Fruit fly (Drosophila melanogaster) whole organism, embryonic: ENCODE data around the gene AstCC.

Experiments used
- Atf6 ChIP-seq: fragments of 200-800 bp; sonication (Bioruptor generic); IDR thresholded peaks from 2 replicates; pipeline ENCODE4 v1.3.6; 2022; ENCODE audit warnings: missing biosample characterization, missing genetic modification characterization
- BtbVII ChIP-seq: fragments of 200-800 bp; sonication (Bioruptor generic); optimal IDR thresholded peaks from 3 replicates; lab custom pipeline; 2017; ENCODE audit warnings: missing biosample characterization, mild to moderate bottlenecking, missing genetic modification characterization
- CG10431 ChIP-seq: fragments of 200-800 bp; sonication (Bioruptor generic); optimal IDR thresholded peaks from 3 replicates; lab custom pipeline; 2018; ENCODE audit warnings: missing biosample characterization, mild to moderate bottlenecking, missing genetic modification characterization
- CG11456 ChIP-seq: fragments of 200-800 bp; sonication (Bioruptor generic); IDR thresholded peaks from 3 replicates; pipeline ENCODE4 v1.3.6; 2022; ENCODE audit warnings: missing biosample characterization, missing genetic modification characterization
- CG12659 ChIP-seq: fragments of 200-800 bp; sonication (Bioruptor generic); optimal IDR thresholded peaks from 3 replicates; lab custom pipeline; 2017; ENCODE audit warnings: mild to moderate bottlenecking, missing biosample characterization, missing genetic modification reagents, missing genetic modification characterization
- CG14050 ChIP-seq: fragments of 200-800 bp; sonication (Bioruptor generic); IDR thresholded peaks from 3 replicates; pipeline ENCODE4 v1.3.6; 2022; ENCODE audit warnings: missing biosample characterization, missing genetic modification characterization
- CG14441 ChIP-seq: fragments of 200-800 bp; sonication (Bioruptor generic); IDR thresholded peaks from 2 replicates; pipeline ENCODE4 v1.3.6; 2022; ENCODE audit warnings: missing biosample characterization, missing genetic modification characterization
- CG14667 ChIP-seq: fragments of 200-800 bp; sonication (Bioruptor generic); IDR thresholded peaks from 2 replicates; pipeline ENCODE4 v1.3.6; 2022; ENCODE audit warnings: missing biosample characterization, missing genetic modification characterization
- CG16779 ChIP-seq: fragments of 200-800 bp; sonication (Bioruptor generic); IDR thresholded peaks from 2 replicates; pipeline ENCODE4 v1.3.6; 2022; ENCODE audit warnings: missing biosample characterization, missing genetic modification characterization
- CG17328 ChIP-seq: fragments of 200-800 bp; sonication (Bioruptor generic); IDR thresholded peaks from 2 replicates; pipeline ENCODE4 v1.3.6; 2022; ENCODE audit warnings: missing biosample characterization, missing genetic modification characterization
- CG17359 ChIP-seq: fragments of 200-800 bp; sonication (Bioruptor generic); optimal IDR thresholded peaks from 3 replicates; lab custom pipeline; 2018; ENCODE audit warnings: missing biosample characterization, mild to moderate bottlenecking, missing genetic modification characterization, moderate library complexity
- CG2712 ChIP-seq: fragments of 200-800 bp; optimal IDR thresholded peaks from 3 replicates; lab custom pipeline; 2019; ENCODE audit warnings: missing biosample characterization, mild to moderate bottlenecking, missing genetic modification characterization, moderate library complexity
- CG31224 ChIP-seq: fragments of 200-800 bp; sonication (Bioruptor generic); IDR thresholded peaks from 2 replicates; pipeline ENCODE4 v1.3.6; 2022; ENCODE audit warnings: missing biosample characterization, missing genetic modification characterization
- CG43689 ChIP-seq: fragments of 200-800 bp; sonication (Bioruptor generic); IDR thresholded peaks from 2 replicates; pipeline ENCODE4 v1.3.6; 2022; ENCODE audit warnings: missing biosample characterization, missing genetic modification characterization
- CG6254 ChIP-seq: fragments of 200-800 bp; sonication (Bioruptor generic); optimal IDR thresholded peaks from 3 replicates; lab custom pipeline; 2017; ENCODE audit warnings: mild to moderate bottlenecking, missing biosample characterization, missing genetic modification reagents, missing genetic modification characterization
- CG6683 ChIP-seq: fragments of 200-800 bp; sonication (Bioruptor generic); optimal IDR thresholded peaks from 2 replicates; lab custom pipeline; 2017; ENCODE audit warnings: missing biosample characterization, mild to moderate bottlenecking, missing genetic modification characterization, missing genetic modification reagents
- CG6854 ChIP-seq: fragments of 200-800 bp; sonication (Bioruptor generic); optimal IDR thresholded peaks from 3 replicates; lab custom pipeline; 2017; ENCODE audit warnings: missing biosample characterization, mild to moderate bottlenecking, missing genetic modification characterization
- CG7839 ChIP-seq: fragments of 200-800 bp; sonication (Bioruptor generic); optimal IDR thresholded peaks from 3 replicates; lab custom pipeline; 2018; ENCODE audit warnings: missing biosample characterization, mild to moderate bottlenecking, missing genetic modification characterization, moderate library complexity
- CHES-1-like ChIP-seq: fragments of 200-800 bp; sonication (Bioruptor generic); optimal IDR thresholded peaks from 2 replicates; lab custom pipeline; 2016; ENCODE audit warnings: missing biosample characterization, missing genetic modification characterization
- Doc2 ChIP-seq: fragments of 200-800 bp; sonication (Bioruptor generic); IDR thresholded peaks from 2 replicates; pipeline ENCODE4 v1.3.6; 2022; ENCODE audit warnings: missing biosample characterization, missing genetic modification characterization
- E2f2 ChIP-seq: fragments of 200-800 bp; sonication (Bioruptor generic); IDR thresholded peaks from 2 replicates; pipeline ENCODE4 v1.3.6; 2022; ENCODE audit warnings: missing biosample characterization, missing genetic modification characterization
- HLH3B ChIP-seq: fragments of 200-800 bp; sonication (Bioruptor generic); IDR thresholded peaks from 2 replicates; pipeline ENCODE4 v1.3.6; 2022; ENCODE audit warnings: missing biosample characterization, missing genetic modification characterization
- Hand ChIP-seq: fragments of 200-800 bp; sonication (Bioruptor generic); optimal IDR thresholded peaks from 2 replicates; lab custom pipeline; 2017; ENCODE audit warnings: mild to moderate bottlenecking, missing biosample characterization, missing genetic modification reagents, missing genetic modification characterization
- Hmx ChIP-seq: fragments of 200-800 bp; sonication (Bioruptor generic); optimal IDR thresholded peaks from 2 replicates; lab custom pipeline; 2016; ENCODE audit warnings: missing biosample characterization, missing genetic modification characterization
- Med ChIP-seq: fragments of 200-800 bp; sonication (Bioruptor generic); peaks from one replicate; lab custom pipeline; 2016; ENCODE audit warnings: missing biosample characterization, missing genetic modification characterization, mild to moderate bottlenecking, inconsistent platforms, moderate library complexity
- Oli ChIP-seq: fragments of 200-800 bp; sonication (Bioruptor generic); optimal IDR thresholded peaks from 2 replicates; lab custom pipeline; 2018; ENCODE audit warnings: missing biosample characterization, mild to moderate bottlenecking, missing genetic modification characterization, moderate library complexity
- Optix ChIP-seq: fragments of 200-800 bp; sonication (Bioruptor generic); IDR thresholded peaks from 3 replicates; pipeline ENCODE4 v1.3.6; 2022; ENCODE audit warnings: missing biosample characterization, missing genetic modification characterization
- Vsx1 ChIP-seq: fragments of 200-800 bp; sonication (Bioruptor generic); optimal IDR thresholded peaks from 2 replicates; lab custom pipeline; 2017; ENCODE audit warnings: missing biosample characterization, mild to moderate bottlenecking, missing genetic modification characterization, missing genetic modification reagents
- ab ChIP-seq: fragments of 200-800 bp; sonication (Bioruptor generic); optimal IDR thresholded peaks from 2 replicates; lab custom pipeline; 2016; ENCODE audit warnings: missing biosample characterization, missing genetic modification characterization
- ap ChIP-seq: fragments of 200-800 bp; sonication (Bioruptor generic); IDR thresholded peaks from 2 replicates; pipeline ENCODE4 v1.3.6; 2022; ENCODE audit warnings: missing biosample characterization, missing genetic modification characterization
- ase ChIP-seq: fragments of 200-800 bp; sonication (Bioruptor generic); IDR thresholded peaks from 3 replicates; pipeline ENCODE4 v1.3.6; 2022; ENCODE audit warnings: missing biosample characterization, missing genetic modification characterization
- dimm ChIP-seq: fragments of 200-800 bp; sonication (Bioruptor generic); IDR thresholded peaks from 2 replicates; pipeline ENCODE4 v1.3.6; 2022; ENCODE audit warnings: missing biosample characterization, missing genetic modification characterization
- gce ChIP-seq: fragments of 200-800 bp; sonication (Bioruptor generic); IDR thresholded peaks from 3 replicates; pipeline ENCODE4 v1.3.6; 2022; ENCODE audit warnings: missing biosample characterization, missing genetic modification characterization
- gem ChIP-seq: fragments of 200-800 bp; sonication (Bioruptor generic); optimal IDR thresholded peaks from 2 replicates; lab custom pipeline; 2019; ENCODE audit warnings: missing biosample characterization, mild to moderate bottlenecking, missing genetic modification characterization, moderate library complexity
- grau ChIP-seq: fragments of 200-800 bp; optimal IDR thresholded peaks from 3 replicates; lab custom pipeline; 2019; ENCODE audit warnings: missing biosample characterization, mild to moderate bottlenecking, missing genetic modification characterization, moderate library complexity
- gro ChIP-seq: fragments of 200-800 bp; sonication (Bioruptor generic); optimal IDR thresholded peaks from 2 replicates; lab custom pipeline; 2016; ENCODE audit warnings: missing biosample characterization, missing genetic modification characterization
- insv ChIP-seq, 2 experiments: fragments of 200-800 bp; sonication (Bioruptor generic); optimal IDR thresholded peaks; 3 replicates each; lab custom pipeline; 2016 to 2018; ENCODE audit warnings: missing biosample characterization in 2 of 2, missing genetic modification characterization in 2 of 2
- klu ChIP-seq: fragments of 200-800 bp; sonication (Bioruptor generic); IDR thresholded peaks from 2 replicates; pipeline ENCODE4 v1.3.6; 2022; ENCODE audit warnings: missing biosample characterization, missing genetic modification characterization
- lab ChIP-seq: fragments of 200-800 bp; sonication (Bioruptor generic); optimal IDR thresholded peaks from 3 replicates; lab custom pipeline; 2017; ENCODE audit warnings: missing biosample characterization, missing genetic modification characterization, mild to moderate bottlenecking, moderate library complexity, missing genetic modification reagents
- lbe ChIP-seq: fragments of 200-800 bp; sonication (Bioruptor generic); optimal IDR thresholded peaks from 2 replicates; lab custom pipeline; 2016; ENCODE audit warnings: missing biosample characterization, mild to moderate bottlenecking, missing genetic modification characterization
- pan ChIP-seq, 4 experiments: fragments of >200 bp in 3 of 4; fragments of 200-800 bp in 1 of 4; sonication (Bioruptor generic) in 1 of 4; optimal IDR thresholded peaks in 3 of 4; IDR thresholded peaks in 1 of 4; 2 replicates each; pipeline versions ENCODE4 v1.3.6 to Lab custom; 2017 to 2022; ENCODE audit warnings: missing biosample characterization in 2 of 4, missing genetic modification characterization in 2 of 4, mixed read lengths in 1 of 4
- pita ChIP-seq: fragments of 200-800 bp; sonication (Bioruptor generic); optimal IDR thresholded peaks from 2 replicates; lab custom pipeline; 2017; ENCODE audit warnings: missing biosample characterization, mild to moderate bottlenecking, missing genetic modification characterization
- schlank ChIP-seq: fragments of 200-800 bp; sonication (Bioruptor generic); optimal IDR thresholded peaks from 2 replicates; lab custom pipeline; 2018; ENCODE audit warnings: missing biosample characterization, mild to moderate bottlenecking, missing genetic modification characterization
- scrt ChIP-seq: fragments of 200-800 bp; sonication (Bioruptor generic); optimal IDR thresholded peaks from 2 replicates; lab custom pipeline; 2018; ENCODE audit warnings: missing biosample characterization, mild to moderate bottlenecking, missing genetic modification characterization, moderate library complexity
- sens ChIP-seq: fragments of 200-800 bp; sonication (Bioruptor generic); peaks from one replicate; lab custom pipeline; 2016; ENCODE audit warnings: missing biosample characterization, missing genetic modification characterization
- sim ChIP-seq: fragments of 200-800 bp; sonication (Bioruptor generic); IDR thresholded peaks from 2 replicates; pipeline ENCODE4 v1.3.6; 2022; ENCODE audit warnings: missing biosample characterization, missing genetic modification characterization
- so ChIP-seq: fragments of 200-800 bp; sonication (Bioruptor generic); IDR thresholded peaks from 3 replicates; pipeline ENCODE4 v1.3.6; 2022; ENCODE audit warnings: missing biosample characterization, missing genetic modification characterization
- wor ChIP-seq: fragments of 200-800 bp; sonication (Bioruptor generic); IDR thresholded peaks from 2 replicates; pipeline ENCODE4 v1.3.6; 2022; ENCODE audit warnings: missing biosample characterization, missing genetic modification characterization
- z ChIP-seq: fragments of 200-800 bp; sonication (Bioruptor generic); IDR thresholded peaks from 3 replicates; pipeline ENCODE4 v1.3.6; 2022; ENCODE audit warnings: missing biosample characterization, missing genetic modification characterization

AstCC gene

dm6 chr2L:11053018-11053807, 31.8 kb downstream of the AstCC start (continued):
- TF ChIP-seq lbe (GFP tag; lab: Kevin White, UChicago) (peak; percentile 91), ap (GFP tag; lab: Robert Waterston, UW) (no peak), klu (GFP tag; lab: Robert Waterston, UW) (0 out of 2 replicates have a peak, but pooled peaks have one; percentile 7), CG12659 (GFP tag; lab: Kevin White, UChicago) (no peak), CG11456 (GFP tag; lab: Robert Waterston, UW) (no peak), CG14050 (GFP tag; lab: Robert Waterston, UW) (peak; percentile 21; the same call in 2 of the 3 replicates), BtbVII (GFP tag; lab: Kevin White, UChicago) (no peak), CG7839 (tag; lab: Kevin White, UChicago) (peak; percentile 34), z (GFP tag; lab: Robert Waterston, UW) (no peak), CG14667 (GFP tag; lab: Robert Waterston, UW) (no peak), CG10431 (GFP tag; lab: Kevin White, UChicago) (no peak), so (0 out of 3 replicates have a peak, but pooled peaks have one; percentile 38), CG6683 (no peak), CG6854 (no peak), insv (GFP tag; optimal IDR thresholded peaks at IDR 0.05; lab: Kevin White, UChicago) (no peak), sim (GFP tag; lab: Robert Waterston, UW) (no peak), CG16779 (GFP tag; lab: Robert Waterston, UW) (no peak), Atf6 (GFP tag; lab: Robert Waterston, UW) (no peak), Optix (peak; percentile 42; the same call in 1 of the 3 replicates), gro (GFP tag; lab: Kevin White, UChicago) (no peak), lab (GFP tag; lab: Kevin White, UChicago) (peak; percentile 38), sens (peak; percentile 13), Hand (GFP tag; lab: Kevin White, UChicago) (no peak), E2f2 (GFP tag; lab: Robert Waterston, UW) (peak; percentile 21; the same call in 1 of the 2 replicates), schlank (tag; lab: Kevin White, UChicago) (no peak), scrt (GFP tag; lab: Kevin White, UChicago) (no peak), gce (GFP tag; lab: Robert Waterston, UW) (peak; percentile 13; the same call in 1 of the 3 replicates), CG14441 (GFP tag; lab: Robert Waterston, UW) (peak; percentile 76), Med (GFP tag; lab: Kevin White, UChicago) (peak; percentile 82), CG2712 (tag; lab: Kevin White, UChicago) (peak; percentile 2), gem (tag; lab: Kevin White, UChicago) (peak; percentile 42), CG6254 (GFP tag; lab: Kevin White, UChicago) (no peak), pan (optimal IDR thresholded peaks at IDR 0.05; lab: Kevin White, UChicago) (no peak), pan (GFP tag; optimal IDR thresholded peaks at IDR 0.05 in 1 of 2, IDR thresholded peaks at IDR 0.05 in 1 of 2) (peak in 1 of 2 experiments; percentile 75), Doc2 (GFP tag; lab: Robert Waterston, UW) (no peak), Vsx1 (GFP tag; lab: Kevin White, UChicago) (peak; percentile 15), CHES-1-like (GFP tag; lab: Kevin White, UChicago) (no peak), CG17328 (peak; percentile 57; the same call in 1 of the 2 replicates), CG43689 (GFP tag; lab: Robert Waterston, UW) (0 out of 2 replicates have a peak, but pooled peaks have one; percentile 22), Hmx (GFP tag; lab: Kevin White, UChicago) (no peak), CG31224 (GFP tag; lab: Robert Waterston, UW) (no peak), grau (peak; percentile 74), ab (GFP tag; lab: Kevin White, UChicago) (no peak), HLH3B (GFP tag; lab: Robert Waterston, UW) (peak; percentile 67), pita (GFP tag; lab: Kevin White, UChicago) (no peak), Oli (peak; percentile 40), dimm (GFP tag; lab: Robert Waterston, UW) (no peak), ase (GFP tag; lab: Robert Waterston, UW) (0 out of 3 replicates have a peak, but pooled peaks have one; percentile 36), CG17359 (peak; percentile 33), wor (GFP tag; lab: Robert Waterston, UW) (0 out of 2 replicates have a peak, but pooled peaks have one; percentile 11)
